Fruit fly (Drosophila melanogaster) ovary, adult (tissue): ENCODE measurements around the gene CG8774.

Experiments
- CG17801 ChIP-seq: fragments of 200-800 bp; optimal IDR thresholded peaks from 2 replicates; lab custom pipeline; 2019; ENCODE audit warnings: missing biosample characterization, mild to moderate bottlenecking, missing genetic modification characterization, moderate library complexity; ENCODE audit not compliant: partially characterized antibody

Gene CG8774

DNA sequence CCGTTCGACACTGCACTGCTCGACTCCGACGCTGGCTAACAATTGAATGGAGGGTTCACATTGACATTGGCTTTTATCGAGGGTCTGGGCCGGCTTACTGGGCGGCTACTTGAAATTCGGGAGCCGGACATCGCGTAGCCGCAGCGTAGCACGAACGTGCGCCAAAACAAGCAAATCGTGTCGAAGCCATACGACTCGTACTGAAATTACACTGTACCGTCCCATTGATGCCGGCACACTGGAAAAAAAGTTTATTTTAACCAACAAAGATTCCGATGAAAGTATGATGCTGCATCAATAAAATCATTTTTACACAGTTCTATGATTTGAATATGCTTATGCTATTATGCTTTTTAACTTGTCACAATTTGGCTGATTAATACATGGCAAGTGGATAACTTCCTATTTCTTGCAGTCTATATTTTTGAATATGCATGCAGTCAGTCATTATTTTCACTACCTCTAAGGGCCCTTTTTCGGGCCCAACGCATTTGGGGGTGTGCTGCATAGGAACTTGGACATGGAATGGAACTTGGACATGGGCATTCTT lies 9.7 kb upstream of the CG8774 start, which contains the start of gene apn:
Gene apn, minus strand, starts transcription at position 51 of the 550 bp plus-strand sequence.
- TF ChIP-seq CG17801 (GFP tag; lab: Kevin White, UChicago), result no peak

DNA sequence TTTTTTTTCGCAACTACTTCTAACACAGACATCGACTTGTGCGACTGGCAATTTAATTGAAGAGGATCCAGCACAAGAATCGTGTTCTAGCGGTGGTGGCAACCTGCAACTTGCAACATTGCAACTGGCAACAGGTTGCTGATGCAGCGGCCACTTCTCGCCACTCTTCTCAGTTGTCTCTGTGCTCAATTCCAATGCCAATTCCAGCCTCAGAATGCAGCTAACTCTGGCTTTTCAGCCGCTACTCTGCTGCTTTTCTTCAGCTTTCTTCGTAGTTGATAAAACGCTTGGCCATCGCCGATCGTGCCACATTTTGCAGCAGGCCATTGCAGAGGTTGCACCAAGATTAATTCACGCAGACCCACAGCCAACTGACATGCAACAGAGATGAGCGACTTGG lies 8.2 kb upstream of the CG8774 start, which contains the start of gene Osi22:
Gene Osi22, plus strand, starts transcription at position 301 of the 400 bp plus-strand sequence.
- no peak for TF ChIP-seq CG17801 (GFP tag; lab: Kevin White, UChicago)

DNA sequence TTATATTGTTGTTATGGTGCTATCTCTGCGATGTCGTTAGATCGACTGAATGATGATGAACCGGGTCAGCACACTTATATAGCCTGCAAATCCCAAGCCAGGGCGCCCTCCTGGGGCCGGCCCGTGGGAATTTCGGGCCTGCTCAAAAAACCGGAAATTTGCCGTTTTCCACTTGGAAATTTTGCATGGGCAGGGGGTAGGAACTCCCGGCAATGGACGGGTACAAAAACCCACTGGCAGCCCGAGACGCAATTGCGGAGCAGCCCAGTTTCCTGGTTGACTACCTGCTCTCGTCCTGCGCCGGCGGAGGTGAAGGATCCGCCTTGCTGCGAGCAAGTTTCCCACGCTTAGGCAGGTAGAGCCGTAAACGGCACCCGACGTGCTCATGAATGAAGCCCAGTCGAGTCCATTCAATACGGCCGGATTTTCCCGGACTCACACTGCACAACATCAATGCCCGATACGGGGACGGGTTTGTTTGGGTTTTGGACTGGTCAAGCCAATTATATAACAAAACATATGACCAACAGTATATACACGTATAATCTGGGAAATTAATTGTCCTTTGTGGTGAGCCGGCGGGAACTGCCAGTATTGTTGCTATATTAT lies 5.3 kb upstream of the CG8774 start, which contains the start of gene wntD:
Gene wntD, minus strand, starts transcription at position 51 of the 609 bp plus-strand sequence.
- TF ChIP-seq CG17801 (GFP tag; lab: Kevin White, UChicago), result no peak

DNA sequence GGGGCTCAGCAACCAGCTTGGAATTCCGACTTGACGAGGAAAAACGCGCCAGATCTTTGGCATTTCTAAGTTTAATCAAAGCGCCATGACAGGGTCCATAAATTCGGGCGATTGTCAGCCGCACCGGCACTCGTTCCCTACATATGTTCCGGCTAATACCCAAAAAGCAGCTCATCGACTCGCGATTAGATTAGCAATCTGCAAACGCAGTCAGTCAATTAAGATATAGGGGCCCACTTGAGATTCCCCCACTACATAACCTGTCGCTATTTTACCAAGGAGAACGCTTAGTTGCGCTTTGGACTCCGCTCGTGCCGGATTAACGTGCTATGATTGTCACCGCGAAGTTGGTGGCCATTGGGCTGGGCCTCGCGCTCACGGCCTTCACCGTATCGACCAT lies 4.1 kb upstream of the CG8774 start, which contains the start of gene CG8773:
Gene CG8773, plus strand, starts transcription at position 288 of the 400 bp plus-strand sequence.
- no peak for TF ChIP-seq CG17801 (GFP tag; lab: Kevin White, UChicago)

DNA sequence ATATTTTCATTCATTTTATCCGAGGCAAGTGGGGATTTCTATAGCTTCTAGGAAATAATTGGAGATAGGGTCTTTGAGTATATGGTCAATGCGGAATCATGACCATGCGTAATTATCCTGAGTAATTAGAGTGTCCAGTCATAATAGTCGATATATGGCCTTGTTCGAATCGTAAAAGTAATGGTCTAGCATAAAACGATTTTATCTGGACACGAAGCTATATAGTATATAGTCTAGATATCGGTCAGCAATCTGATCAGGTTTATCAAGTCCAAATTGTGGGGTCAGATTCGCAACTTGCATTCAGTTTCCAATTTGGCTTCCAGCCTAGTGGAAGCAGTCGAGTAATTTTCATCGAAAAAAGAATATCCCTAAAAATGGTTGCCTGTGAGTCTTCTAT lies 3.8 kb downstream of the CG8774 start, which contains the start of gene CG32473:
Gene CG32473, plus strand, starts transcription at position 301 of the 400 bp plus-strand sequence.
- TF ChIP-seq CG17801 (GFP tag; lab: Kevin White, UChicago), result no peak

DNA sequence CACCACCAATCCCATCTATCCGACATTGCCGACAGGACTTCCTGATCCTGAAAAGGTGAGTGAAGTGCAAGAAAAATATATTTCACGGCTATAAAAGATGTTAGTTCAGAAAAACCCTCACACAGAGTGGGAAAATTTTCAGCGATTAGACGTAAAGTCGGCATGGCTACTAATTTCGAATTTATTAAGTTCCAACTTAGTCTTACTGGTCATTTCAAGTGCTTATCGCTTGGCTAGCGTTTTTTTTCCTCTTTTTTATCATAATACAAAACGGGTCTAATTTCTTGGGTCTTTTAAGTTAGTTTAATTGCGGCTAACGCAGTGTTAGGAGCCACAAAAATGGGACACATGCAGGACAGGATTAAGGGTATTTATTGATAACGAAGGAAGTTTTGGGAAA lies 4.6 kb downstream of the CG8774 start, which contains the start of gene CG43208:
Gene CG43208, plus strand, starts transcription at position 301 of the 400 bp plus-strand sequence.
- TF ChIP-seq CG17801 (GFP tag; lab: Kevin White, UChicago), result no peak

DNA sequence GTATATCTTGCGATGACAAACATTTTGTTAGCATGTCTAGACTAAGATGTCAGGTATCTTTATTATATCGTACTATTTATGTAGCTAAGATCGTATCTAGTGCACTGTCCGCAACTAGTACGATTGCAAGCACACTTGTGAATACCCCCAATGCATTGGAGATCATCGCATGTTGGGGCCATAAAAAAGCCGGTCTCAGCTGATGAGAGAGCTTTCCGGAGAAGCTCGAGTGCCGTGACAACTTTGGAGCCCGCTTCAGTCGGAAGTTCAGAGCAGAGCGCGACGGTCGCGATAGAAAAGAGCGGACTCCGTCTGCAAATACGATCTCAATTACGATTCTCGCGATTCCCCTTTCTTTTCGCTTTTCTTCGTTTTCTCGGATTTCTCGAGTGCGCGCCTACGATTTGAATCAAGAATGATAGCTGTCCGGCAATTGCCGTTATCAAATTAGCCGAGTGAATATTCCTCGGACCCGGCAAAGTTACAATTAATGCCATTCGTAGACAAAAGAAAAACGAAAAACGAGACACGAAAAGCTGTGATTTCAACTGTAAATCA lies 6.0 kb downstream of the CG8774 start:
- no peak for TF ChIP-seq CG17801 (GFP tag; lab: Kevin White, UChicago)

DNA sequence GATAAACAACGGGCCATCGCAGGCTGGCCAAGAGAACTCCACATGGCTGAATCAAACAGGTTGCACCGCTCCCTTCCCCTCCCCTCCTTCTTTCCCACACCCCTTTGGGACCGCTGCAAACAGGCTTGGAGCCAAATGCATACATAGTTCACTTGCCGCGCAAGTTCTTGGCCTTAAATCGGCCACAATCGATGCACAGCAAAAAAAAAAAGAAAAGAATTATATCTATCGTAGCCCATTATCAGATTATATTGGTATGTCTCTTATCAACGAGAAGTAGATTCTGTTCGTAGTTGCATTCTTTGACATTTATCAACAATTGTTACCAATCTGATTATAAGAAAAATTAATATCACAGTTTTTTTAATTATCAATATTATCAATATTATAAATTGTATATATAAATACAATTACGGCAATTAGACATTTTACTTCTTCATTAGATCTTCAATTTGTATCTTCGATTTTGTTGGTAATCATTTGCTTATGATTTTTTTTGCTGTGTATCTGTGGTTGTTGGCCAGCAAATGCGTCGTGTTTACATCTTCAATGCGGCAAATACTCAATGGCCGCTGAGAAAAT lies 6.8 kb downstream of the CG8774 start:
- TF ChIP-seq CG17801 (GFP tag; lab: Kevin White, UChicago), result no peak

DNA sequence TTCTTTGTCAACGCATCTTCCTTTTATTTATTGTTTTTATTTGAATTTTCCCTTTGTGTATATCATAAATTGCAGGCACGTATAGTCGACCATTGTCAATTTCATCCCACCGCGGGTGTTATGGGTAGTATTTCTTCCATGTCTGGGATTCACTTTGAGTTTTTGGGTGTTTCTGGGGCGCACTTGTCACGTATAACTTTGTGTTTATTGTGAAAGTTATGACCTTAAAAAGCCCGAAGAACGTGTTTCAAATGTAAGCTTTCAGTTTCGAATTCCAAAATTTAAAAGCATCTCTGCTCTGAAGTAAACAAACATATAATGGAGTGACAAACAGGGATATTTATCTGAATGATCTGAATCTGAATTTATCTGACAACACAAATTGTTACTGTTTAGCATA lies 8.0 kb downstream of the CG8774 start:
- no peak for TF ChIP-seq CG17801 (GFP tag; lab: Kevin White, UChicago)

DNA sequence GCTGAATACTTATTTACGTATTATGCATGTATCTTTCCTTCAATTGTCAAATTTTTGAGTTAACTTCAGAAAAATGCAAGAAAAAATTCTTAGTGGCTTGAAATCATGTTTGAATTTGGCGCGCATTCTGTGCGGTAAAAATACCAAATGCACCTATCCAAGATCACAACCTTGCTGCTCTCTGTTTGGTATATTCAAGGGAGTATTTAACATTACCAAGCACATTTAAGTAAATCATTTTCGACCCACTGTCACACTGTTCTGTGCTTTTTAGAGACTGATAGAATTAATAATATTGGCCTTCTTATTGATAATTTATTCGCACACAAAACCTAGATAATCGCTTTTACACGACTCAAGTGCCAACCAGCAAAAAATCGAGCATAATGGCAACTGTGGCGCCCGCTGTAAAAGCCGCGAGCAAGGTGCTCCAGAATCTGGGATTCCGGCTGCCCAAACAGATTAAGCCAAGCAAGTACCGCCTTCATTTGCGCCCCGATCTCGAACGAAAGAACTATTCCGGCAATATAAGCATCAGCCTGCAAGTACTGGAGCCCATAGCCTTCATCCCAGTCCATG lies 10.7 kb downstream of the CG8774 start:
- no peak for TF ChIP-seq CG17801 (GFP tag; lab: Kevin White, UChicago)

DNA sequence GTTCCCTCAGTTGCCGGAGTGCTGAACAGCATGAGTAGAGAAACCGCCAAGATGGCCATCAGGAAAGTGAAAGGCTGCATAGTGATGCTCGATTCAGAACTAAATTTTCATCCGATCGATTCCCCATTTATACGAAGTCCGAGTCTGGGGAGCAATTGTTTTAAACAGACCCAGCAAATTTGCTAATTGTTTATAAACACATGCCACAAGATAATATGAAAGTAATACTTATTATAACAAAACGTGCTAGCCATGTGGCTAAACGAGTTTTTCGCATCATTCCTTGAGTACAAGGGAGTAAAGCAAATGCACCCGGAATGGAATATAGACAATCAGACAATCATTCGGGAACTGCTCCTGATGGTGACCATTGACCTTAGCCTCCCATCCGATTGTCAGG lies 14.5 kb downstream of the CG8774 start, which contains the start of gene CG44142:
Gene CG44142, minus strand, starts transcription at position 101 of the 400 bp plus-strand sequence.
- no peak for TF ChIP-seq CG17801 (GFP tag; lab: Kevin White, UChicago)

DNA sequence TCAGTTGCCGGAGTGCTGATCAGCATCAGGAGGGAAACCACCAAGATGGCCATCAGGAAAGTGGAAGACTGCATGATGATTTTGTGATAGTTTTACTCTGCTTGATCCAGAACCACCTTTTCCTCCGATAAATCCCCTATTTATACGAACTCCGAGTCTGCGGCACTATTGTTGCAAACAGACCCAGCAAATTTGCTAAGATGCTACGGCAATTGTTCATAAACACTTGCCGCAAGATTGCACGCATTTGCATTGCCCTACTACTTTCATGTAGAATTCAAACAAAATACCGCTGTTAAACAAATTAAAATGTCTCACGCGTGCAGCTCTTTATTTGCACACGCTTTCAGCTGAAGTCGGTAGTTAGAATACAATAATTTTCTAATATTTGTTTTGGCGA lies 20.6 kb downstream of the CG8774 start, which contains the start of gene CG45080:
Gene CG45080, minus strand, starts transcription at position 101 of the 400 bp plus-strand sequence.
- TF ChIP-seq CG17801 (GFP tag; lab: Kevin White, UChicago), result no peak

DNA sequence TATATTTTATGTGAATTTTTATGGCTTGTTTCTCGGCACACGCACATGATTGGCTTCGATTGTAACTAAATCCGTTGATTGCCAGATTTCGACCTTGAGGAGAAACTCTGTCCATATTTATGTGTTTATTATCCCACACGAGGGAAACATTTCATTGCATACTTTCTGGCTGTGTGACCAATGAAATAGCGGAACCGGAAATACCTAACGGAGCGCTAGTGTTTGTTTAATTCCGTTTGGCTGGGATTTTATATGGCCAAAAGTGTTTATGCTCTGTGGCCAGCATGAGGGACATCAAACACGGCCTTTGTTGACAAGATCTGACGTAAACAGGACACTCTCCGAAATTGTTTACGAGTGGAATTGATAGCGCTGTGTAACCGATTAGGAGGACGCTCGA lies 21.3 kb downstream of the CG8774 start:
- TF ChIP-seq CG17801 (GFP tag; lab: Kevin White, UChicago), result peak; percentile 9

DNA sequence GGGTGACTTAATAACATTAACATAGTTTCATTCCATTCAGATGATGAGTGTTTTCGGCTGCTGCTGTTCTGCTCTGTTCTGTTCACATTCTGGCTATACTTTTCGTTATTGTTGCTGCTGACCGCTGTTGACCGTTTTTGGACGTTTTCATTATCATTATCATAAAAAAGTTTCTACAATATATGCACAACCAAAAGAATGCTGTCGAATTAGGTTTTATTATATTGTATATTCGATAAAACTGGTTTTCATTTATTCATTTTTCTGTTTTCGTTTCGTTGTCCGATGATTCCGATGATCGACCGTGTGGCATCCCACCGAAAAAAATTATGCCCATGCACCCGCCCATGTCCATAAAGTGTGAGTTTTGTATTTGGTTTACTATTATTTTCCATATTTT lies 34.5 kb downstream of the CG8774 start:
- no peak for TF ChIP-seq CG17801 (GFP tag; lab: Kevin White, UChicago)

DNA sequence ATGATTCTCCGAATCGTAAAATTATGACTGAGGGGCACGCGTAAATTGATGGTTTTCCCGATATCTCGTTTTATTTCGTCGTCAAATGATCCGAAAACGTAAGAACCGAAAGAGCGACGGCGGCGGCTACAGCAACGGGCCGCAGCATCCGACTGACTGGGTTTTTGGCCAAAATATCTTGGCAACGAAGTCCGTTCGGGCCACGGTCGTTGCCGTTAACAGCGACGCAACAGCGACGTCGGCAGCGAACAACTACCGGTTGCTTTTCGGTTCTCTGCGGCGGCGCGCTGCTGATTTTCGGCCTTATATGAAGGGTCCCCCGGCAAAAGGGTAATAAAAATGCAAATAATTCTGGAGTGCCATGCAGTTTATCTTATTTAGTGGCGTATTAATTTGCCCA lies 35.4 kb downstream of the CG8774 start, which contains the start of gene PK2-R2:
Gene PK2-R2, minus strand, starts transcription at position 160 of the 400 bp plus-strand sequence.
- no peak for TF ChIP-seq CG17801 (GFP tag; lab: Kevin White, UChicago)
